Fruit fly (Drosophila melanogaster) whole organism, embryonic: Measurements from ENCODE around the gene Rrp1.
A peak's percentile ranks its signal among the peaks of the same experiment; 100 is the strongest.

ENCODE experiments used
- Ada2b ChIP-seq: fragments of 200-800 bp; sonication (Bioruptor generic); IDR thresholded peaks from 2 replicates; pipeline ENCODE4 v1.3.6; 2022; ENCODE audit warnings: missing biosample characterization, missing genetic modification characterization
- CG10366 ChIP-seq: fragments of 200-800 bp; sonication (Bioruptor generic); IDR thresholded peaks from 2 replicates; pipeline ENCODE4 v1.3.6; 2022; ENCODE audit warnings: missing biosample characterization, missing genetic modification characterization
- CG11456 ChIP-seq: fragments of 200-800 bp; sonication (Bioruptor generic); IDR thresholded peaks from 3 replicates; pipeline ENCODE4 v1.3.6; 2022; ENCODE audit warnings: missing biosample characterization, missing genetic modification characterization
- CG12155 ChIP-seq: fragments of 200-800 bp; sonication (Bioruptor generic); optimal IDR thresholded peaks from 3 replicates; lab custom pipeline; 2016; ENCODE audit warnings: missing biosample characterization, missing genetic modification characterization
- CG13624 ChIP-seq: fragments of 200-800 bp; sonication (Bioruptor generic); optimal IDR thresholded peaks from 2 replicates; lab custom pipeline; 2016; ENCODE audit warnings: missing biosample characterization, missing genetic modification characterization
- CG14014 ChIP-seq: fragments of 200-800 bp; sonication (Bioruptor generic); IDR thresholded peaks from 2 replicates; pipeline ENCODE4 v1.3.6; 2022; ENCODE audit warnings: missing biosample characterization, missing genetic modification characterization
- CG15269 ChIP-seq: fragments of 200-800 bp; sonication (Bioruptor generic); optimal IDR thresholded peaks from 2 replicates; lab custom pipeline; 2018; ENCODE audit warnings: missing biosample characterization, mild to moderate bottlenecking, missing genetic modification characterization, moderate library complexity
- CG17568 ChIP-seq: fragments of 200-800 bp; sonication (Bioruptor generic); optimal IDR thresholded peaks from 2 replicates; lab custom pipeline; 2018; ENCODE audit warnings: missing biosample characterization, mild to moderate bottlenecking, missing genetic modification characterization, moderate library complexity
- CG17802 ChIP-seq: fragments of 200-800 bp; sonication (Bioruptor generic); optimal IDR thresholded peaks from 2 replicates; lab custom pipeline; 2018; ENCODE audit warnings: missing biosample characterization, mild to moderate bottlenecking, missing genetic modification characterization, moderate library complexity
- CG2678 ChIP-seq: fragments of 200-800 bp; sonication (Bioruptor generic); optimal IDR thresholded peaks from 3 replicates; lab custom pipeline; 2019; ENCODE audit warnings: missing biosample characterization, mild to moderate bottlenecking, missing genetic modification characterization, moderate library complexity
- CG30431 ChIP-seq: fragments of 200-800 bp; sonication (Bioruptor generic); optimal IDR thresholded peaks from 2 replicates; lab custom pipeline; 2017; ENCODE audit warnings: missing biosample characterization, missing genetic modification characterization
- CG34376 ChIP-seq: fragments of 200-800 bp; sonication (Bioruptor generic); optimal IDR thresholded peaks from 2 replicates; lab custom pipeline; 2018; ENCODE audit warnings: missing biosample characterization, mild to moderate bottlenecking, missing genetic modification characterization
- CG4404 ChIP-seq: fragments of 200-800 bp; sonication (Bioruptor generic); IDR thresholded peaks from 2 replicates; pipeline ENCODE4 v1.3.6; 2022; ENCODE audit warnings: missing biosample characterization, missing genetic modification characterization
- CG6854 ChIP-seq: fragments of 200-800 bp; sonication (Bioruptor generic); optimal IDR thresholded peaks from 3 replicates; lab custom pipeline; 2017; ENCODE audit warnings: missing biosample characterization, mild to moderate bottlenecking, missing genetic modification characterization
- CG7556 ChIP-seq: fragments of 200-800 bp; sonication (Bioruptor generic); optimal IDR thresholded peaks from 2 replicates; lab custom pipeline; 2017; ENCODE audit warnings: missing biosample characterization, mild to moderate bottlenecking, missing genetic modification characterization
- CG8290 ChIP-seq, 3 experiments: fragments of 200-800 bp; sonication (Bioruptor generic); optimal IDR thresholded peaks; 2 replicates each; lab custom pipeline; 2016 to 2019; ENCODE audit warnings: missing biosample characterization in 3 of 3, missing genetic modification characterization in 3 of 3, mild to moderate bottlenecking in 2 of 3, moderate library complexity in 1 of 3
- CG9797 ChIP-seq: fragments of 200-800 bp; sonication (Bioruptor generic); optimal IDR thresholded peaks from 3 replicates; lab custom pipeline; 2018; ENCODE audit warnings: missing biosample characterization, mild to moderate bottlenecking, missing genetic modification characterization
- D19A ChIP-seq: fragments of 200-800 bp; optimal IDR thresholded peaks from 3 replicates; lab custom pipeline; 2019; ENCODE audit warnings: missing biosample characterization, mild to moderate bottlenecking, missing genetic modification characterization, moderate library complexity
- Doc2 ChIP-seq: fragments of 200-800 bp; sonication (Bioruptor generic); IDR thresholded peaks from 2 replicates; pipeline ENCODE4 v1.3.6; 2022; ENCODE audit warnings: missing biosample characterization, missing genetic modification characterization
- Ets97D ChIP-seq: fragments of 200-800 bp; sonication (Bioruptor generic); optimal IDR thresholded peaks from 3 replicates; lab custom pipeline; 2016; ENCODE audit warnings: missing biosample characterization, missing genetic modification characterization
- H15 ChIP-seq: fragments of 200-800 bp; sonication (Bioruptor generic); IDR thresholded peaks from 3 replicates; pipeline ENCODE4 v1.3.6; 2022; ENCODE audit warnings: missing biosample characterization, missing genetic modification characterization
- H2.0 ChIP-seq: fragments of 200-800 bp; sonication (Bioruptor generic); IDR thresholded peaks from 2 replicates; pipeline ENCODE4 v1.3.6; 2022; ENCODE audit warnings: missing biosample characterization, missing genetic modification characterization
- Hmx ChIP-seq: fragments of 200-800 bp; sonication (Bioruptor generic); optimal IDR thresholded peaks from 2 replicates; lab custom pipeline; 2016; ENCODE audit warnings: missing biosample characterization, missing genetic modification characterization
- Hr3 ChIP-seq: fragments of 200-800 bp; sonication (Bioruptor generic); optimal IDR thresholded peaks from 3 replicates; lab custom pipeline; 2016; ENCODE audit warnings: missing biosample characterization, missing genetic modification characterization
- Mad ChIP-seq: fragments of 200-800 bp; sonication (Bioruptor generic); optimal IDR thresholded peaks from 2 replicates; lab custom pipeline; 2016; ENCODE audit warnings: missing biosample characterization, missing genetic modification characterization
- Max ChIP-seq: fragments of 200-800 bp; sonication (Bioruptor generic); optimal IDR thresholded peaks from 2 replicates; lab custom pipeline; 2016; ENCODE audit warnings: missing biosample characterization, mild to moderate bottlenecking, missing genetic modification characterization
- Poxn ChIP-seq: fragments of 200-800 bp; sonication (Bioruptor generic); IDR thresholded peaks from 2 replicates; pipeline ENCODE4 v1.3.6; 2022; ENCODE audit warnings: missing biosample characterization, missing genetic modification characterization
- Ravus ChIP-seq: fragments of 200-800 bp; sonication (Bioruptor generic); IDR thresholded peaks from 2 replicates; pipeline ENCODE4 v1.3.6; 2022; ENCODE audit warnings: missing biosample characterization, missing genetic modification characterization
- Rfx ChIP-seq: fragments of 200-800 bp; sonication (Bioruptor generic); IDR thresholded peaks from 2 replicates; pipeline ENCODE4 v1.3.6; 2022; ENCODE audit warnings: missing biosample characterization, missing genetic modification characterization
- YL-1 ChIP-seq: fragments of 200-800 bp; sonication (Bioruptor generic); optimal IDR thresholded peaks from 3 replicates; lab custom pipeline; 2017; ENCODE audit warnings: missing biosample characterization, mild to moderate bottlenecking, missing genetic modification characterization
- amos ChIP-seq: fragments of 200-800 bp; sonication (Bioruptor generic); IDR thresholded peaks from 2 replicates; pipeline ENCODE4 v1.3.6; 2022; ENCODE audit warnings: missing biosample characterization, missing genetic modification characterization; ENCODE audit not compliant: partially characterized antibody
- caup ChIP-seq: fragments of 200-800 bp; sonication (Bioruptor generic); optimal IDR thresholded peaks from 3 replicates; lab custom pipeline; 2017; ENCODE audit warnings: missing biosample characterization, mild to moderate bottlenecking, missing genetic modification characterization, moderate library complexity; ENCODE audit not compliant: severe bottlenecking
- cg ChIP-seq: fragments of 200-800 bp; sonication (Bioruptor generic); optimal IDR thresholded peaks from 3 replicates; lab custom pipeline; 2019; ENCODE audit warnings: missing biosample characterization, mild to moderate bottlenecking, missing genetic modification characterization, moderate library complexity
- da ChIP-seq: fragments of 200-800 bp; sonication (Bioruptor generic); optimal IDR thresholded peaks from 2 replicates; lab custom pipeline; 2016; ENCODE audit warnings: missing biosample characterization, missing genetic modification characterization
- dimm ChIP-seq: fragments of 200-800 bp; sonication (Bioruptor generic); IDR thresholded peaks from 2 replicates; pipeline ENCODE4 v1.3.6; 2022; ENCODE audit warnings: missing biosample characterization, missing genetic modification characterization
- dmrt11E ChIP-seq: fragments of 200-800 bp; sonication (Bioruptor generic); optimal IDR thresholded peaks from 3 replicates; lab custom pipeline; 2018; ENCODE audit warnings: missing biosample characterization, mild to moderate bottlenecking, missing genetic modification characterization, moderate library complexity
- dpn ChIP-seq, 2 experiments: fragments of 200-800 bp; sonication (Bioruptor generic); optimal IDR thresholded peaks; 3 replicates each; lab custom pipeline; 2016; ENCODE audit warnings: missing biosample characterization in 2 of 2, missing genetic modification characterization in 2 of 2
- exex ChIP-seq: fragments of 200-800 bp; sonication (Bioruptor generic); optimal IDR thresholded peaks from 4 replicates; lab custom pipeline; 2018; ENCODE audit warnings: missing biosample characterization, mild to moderate bottlenecking, missing genetic modification characterization, moderate library complexity
- ftz-f1 ChIP-seq: fragments of 200-800 bp; sonication (Bioruptor generic); optimal IDR thresholded peaks from 2 replicates; lab custom pipeline; 2016; ENCODE audit warnings: missing biosample characterization, missing genetic modification characterization
- gce ChIP-seq: fragments of 200-800 bp; sonication (Bioruptor generic); IDR thresholded peaks from 3 replicates; pipeline ENCODE4 v1.3.6; 2022; ENCODE audit warnings: missing biosample characterization, missing genetic modification characterization
- gem ChIP-seq: fragments of 200-800 bp; sonication (Bioruptor generic); optimal IDR thresholded peaks from 2 replicates; lab custom pipeline; 2019; ENCODE audit warnings: missing biosample characterization, mild to moderate bottlenecking, missing genetic modification characterization, moderate library complexity
- grau ChIP-seq: fragments of 200-800 bp; optimal IDR thresholded peaks from 3 replicates; lab custom pipeline; 2019; ENCODE audit warnings: missing biosample characterization, mild to moderate bottlenecking, missing genetic modification characterization, moderate library complexity
- hkb ChIP-seq, 2 experiments: fragments of 200-800 bp in 1 of 2; fragments of >200 bp in 1 of 2; sonication (Bioruptor generic) in 1 of 2; IDR thresholded peaks in 1 of 2; optimal IDR thresholded peaks in 1 of 2; 2 replicates each; pipeline versions ENCODE4 v1.3.6 to Lab custom; 2017 to 2022; ENCODE audit warnings: missing biosample characterization in 1 of 2, missing genetic modification characterization in 1 of 2
- nmo ChIP-seq: fragments of 200-800 bp; sonication (Bioruptor generic); optimal IDR thresholded peaks from 2 replicates; lab custom pipeline; 2018; ENCODE audit warnings: missing biosample characterization, mild to moderate bottlenecking, missing genetic modification characterization, moderate library complexity
- p53 ChIP-seq: fragments of 200-800 bp; sonication (Bioruptor generic); optimal IDR thresholded peaks from 2 replicates; lab custom pipeline; 2016; ENCODE audit warnings: missing biosample characterization, missing genetic modification characterization
- pum ChIP-seq: fragments of 200-800 bp; sonication (Bioruptor generic); optimal IDR thresholded peaks from 2 replicates; lab custom pipeline; 2016; ENCODE audit warnings: missing biosample characterization, missing genetic modification characterization
- sisA ChIP-seq: fragments of 200-800 bp; sonication (Bioruptor generic); IDR thresholded peaks from 2 replicates; pipeline ENCODE4 v1.3.6; 2022; ENCODE audit warnings: missing biosample characterization, missing genetic modification characterization
- wor ChIP-seq: fragments of 200-800 bp; sonication (Bioruptor generic); IDR thresholded peaks from 2 replicates; pipeline ENCODE4 v1.3.6; 2022; ENCODE audit warnings: missing biosample characterization, missing genetic modification characterization
- zen ChIP-seq: fragments of 200-800 bp; sonication (Bioruptor generic); optimal IDR thresholded peaks from 3 replicates; lab custom pipeline; 2018; ENCODE audit warnings: missing biosample characterization, mild to moderate bottlenecking, missing genetic modification characterization, moderate library complexity
- zf30C ChIP-seq: fragments of 200-800 bp; sonication (Bioruptor generic); optimal IDR thresholded peaks from 3 replicates; lab custom pipeline; 2018; ENCODE audit warnings: missing biosample characterization, mild to moderate bottlenecking, missing genetic modification characterization

Rrp1 gene

dm6 chr2L:2976829-2977228, 4.5 kb upstream of the Rrp1 start, which contains the start of the genes CG9641 and CG3165 (continued):
- no peak for TF ChIP-seq dimm (GFP tag; lab: Robert Waterston, UW)
- peak; percentile 83 for TF ChIP-seq caup
- TF ChIP-seq CG12155 (GFP tag; lab: Kevin White, UChicago) = peak; percentile 86
- TF ChIP-seq H15 (GFP tag; lab: Robert Waterston, UW) = peak; percentile 74; the same call in 2 of the 3 replicates
- TF ChIP-seq H2.0 (GFP tag; lab: Robert Waterston, UW) = peak; percentile 76
- peak; percentile 84 for TF ChIP-seq CG8290 (GFP tag; optimal IDR thresholded peaks at IDR 0.05; lab: Kevin White, UChicago)
- TF ChIP-seq CG8290 (tag; optimal IDR thresholded peaks at IDR 0.05; lab: Kevin White, UChicago) = peak in 1 of 2 experiments; percentile 77
- peak; percentile 57; the same call in 1 of the 2 replicates for TF ChIP-seq wor (GFP tag; lab: Robert Waterston, UW)
- no peak for TF ChIP-seq cg
- TF ChIP-seq sisA = peak; percentile 81
- TF ChIP-seq gem (tag; lab: Kevin White, UChicago) = no peak
- TF ChIP-seq nmo (GFP tag; lab: Kevin White, UChicago) = peak; percentile 91
- no peak for TF ChIP-seq exex
- peak; percentile 42; the same call in 1 of the 2 replicates for TF ChIP-seq Poxn (GFP tag; lab: Robert Waterston, UW)
- peak; percentile 89 for TF ChIP-seq CG4404
- TF ChIP-seq CG17802 (tag; lab: Kevin White, UChicago) = peak; percentile 40
- TF ChIP-seq CG17568 = no peak
- peak; percentile 87 for TF ChIP-seq CG14014 (GFP tag; lab: Robert Waterston, UW)
- TF ChIP-seq CG10366 (GFP tag; lab: Robert Waterston, UW) = peak; percentile 81
- TF ChIP-seq CG30431 (GFP tag; lab: Kevin White, UChicago) = peak; percentile 62
- no peak for TF ChIP-seq D19A (tag; lab: Kevin White, UChicago)
- no peak for TF ChIP-seq CG2678
- peak; percentile 52; the same call in 1 of the 3 replicates for TF ChIP-seq gce (GFP tag; lab: Robert Waterston, UW)
- TF ChIP-seq pum (GFP tag; lab: Kevin White, UChicago) = peak; percentile 92
- TF ChIP-seq CG34376 (GFP tag; lab: Kevin White, UChicago) = peak; percentile 76
- peak; percentile 63 for TF ChIP-seq da (GFP tag; lab: Kevin White, UChicago)
- TF ChIP-seq dpn (GFP tag; optimal IDR thresholded peaks at IDR 0.05; lab: Kevin White, UChicago) = peak; percentile 92
- TF ChIP-seq CG7556 (GFP tag; lab: Kevin White, UChicago) = peak; percentile 79
- TF ChIP-seq zf30C = no peak
- peak; percentile 88 for TF ChIP-seq Mad
- peak; percentile 84 for TF ChIP-seq Rfx (GFP tag; lab: Robert Waterston, UW)
- no peak for TF ChIP-seq hkb (optimal IDR thresholded peaks at IDR 0.05; lab: Kevin White, UChicago)
- TF ChIP-seq hkb (GFP tag; IDR thresholded peaks at IDR 0.05; lab: Robert Waterston, UW) = peak; percentile 85
- peak; percentile 82 for TF ChIP-seq Hr3 (GFP tag; lab: Kevin White, UChicago)
- peak; percentile 71 for TF ChIP-seq YL-1
- TF ChIP-seq Ada2b (GFP tag; lab: Robert Waterston, UW) = peak; percentile 72
- TF ChIP-seq CG15269 (tag; lab: Kevin White, UChicago) = no peak
- TF ChIP-seq Ravus = no peak; the same call in 1 of the 2 replicates
- TF ChIP-seq dmrt11E (tag; lab: Kevin White, UChicago) = peak; percentile 84
- TF ChIP-seq CG6854 (GFP tag; lab: Kevin White, UChicago) = peak; percentile 21
- peak; percentile 92 for TF ChIP-seq CG13624 (GFP tag; lab: Kevin White, UChicago)
- peak; percentile 99 for TF ChIP-seq ftz-f1
- peak; percentile 84 for TF ChIP-seq Max (GFP tag; lab: Kevin White, UChicago)
- peak; percentile 88 for TF ChIP-seq amos (GFP tag; lab: Robert Waterston, UW)
- TF ChIP-seq zen (tag; lab: Kevin White, UChicago) = peak; percentile 72
- TF ChIP-seq CG9797 (GFP tag; lab: Kevin White, UChicago) = peak; percentile 53
- no peak for TF ChIP-seq Doc2
- TF ChIP-seq Hmx (GFP tag; lab: Kevin White, UChicago) = no peak
- TF ChIP-seq Ets97D (GFP tag; lab: Kevin White, UChicago) = peak; percentile 86
- TF ChIP-seq grau (tag; lab: Kevin White, UChicago) = peak; percentile 85
- peak; percentile 90 for TF ChIP-seq CG11456
- peak; percentile 72 for TF ChIP-seq p53 (GFP tag; lab: Kevin White, UChicago)
